Worm (Caenorhabditis elegans) whole organism, L1 larva: Measurements from ENCODE around the gene C49G7.13.

Source experiments
- C34B4.2 ChIP-seq: sonication (generic microtip); optimal IDR thresholded peaks from 2 replicates; lab custom pipeline; 2017; ENCODE audit warnings: mild to moderate bottlenecking, missing genetic modification characterization, missing compliant biosample characterization
- F16B12.6 ChIP-seq: fragments of 150-350 bp; optimal IDR thresholded peaks from 2 replicates; lab custom pipeline; 2014; ENCODE audit warnings: missing biosample characterization, missing genetic modification characterization
- aha-1 ChIP-seq: fragments of 150-350 bp; optimal IDR thresholded peaks from 2 replicates; lab custom pipeline; 2014; ENCODE audit warnings: missing biosample characterization, missing genetic modification characterization
- aly-2 ChIP-seq: fragments of 150-350 bp; optimal IDR thresholded peaks from 2 replicates; lab custom pipeline; 2014; ENCODE audit warnings: missing biosample characterization, missing genetic modification characterization
- blmp-1 ChIP-seq: fragments of 150-350 bp; optimal IDR thresholded peaks from 2 replicates; lab custom pipeline; 2014; ENCODE audit warnings: missing biosample characterization, missing genetic modification characterization
- ceh-8 ChIP-seq: fragments of 200-800 bp; sonication (Bioruptor generic); optimal IDR thresholded peaks from 2 replicates; lab custom pipeline; 2018; ENCODE audit warnings: mild to moderate bottlenecking, missing genetic modification characterization, moderate library complexity, missing compliant biosample characterization
- ceh-82 ChIP-seq, 3 experiments: fragments of 150-350 bp in 1 of 3; sonication (generic microtip) in 2 of 3; optimal IDR thresholded peaks; 2 replicates each; lab custom pipeline; 2014 to 2017; ENCODE audit warnings: missing biosample characterization in 3 of 3, missing genetic modification characterization in 3 of 3
- ces-1 ChIP-seq: fragments of 150-350 bp; optimal IDR thresholded peaks from 2 replicates; lab custom pipeline; 2014; ENCODE audit warnings: missing biosample characterization, missing genetic modification reagents, missing genetic modification characterization
- efl-3 ChIP-seq: fragments of 200-800 bp; sonication (Bioruptor generic); optimal IDR thresholded peaks from 2 replicates; lab custom pipeline; 2018; ENCODE audit warnings: mild to moderate bottlenecking, missing genetic modification characterization, missing compliant biosample characterization
- egl-13 ChIP-seq: sonication (generic microtip); optimal IDR thresholded peaks from 2 replicates; lab custom pipeline; 2016; ENCODE audit warnings: missing genotype, missing genetic modification reagents, missing genetic modification characterization, missing compliant biosample characterization
- egl-27 ChIP-seq, 2 experiments: fragments of 150-350 bp in 1 of 2; sonication (generic microtip); optimal IDR thresholded peaks; 3 replicates each; lab custom pipeline; 2017 to 2018; ENCODE audit warnings: missing biosample characterization in 2 of 2, missing genetic modification characterization in 2 of 2, missing genetic modification reagents in 2 of 2
- elt-2 ChIP-seq: sonication (generic microtip); optimal IDR thresholded peaks from 2 replicates; lab custom pipeline; 2016; ENCODE audit warnings: missing genetic modification characterization, mild to moderate bottlenecking, inconsistent platforms, missing compliant biosample characterization, missing genetic modification reagents
- elt-3 ChIP-seq, 6 experiments: fragments of 150-350 bp in 1 of 6; sonication (generic microtip); optimal IDR thresholded peaks; 2 replicates each; lab custom pipeline; 2017 to 2018; ENCODE audit warnings: missing biosample characterization in 6 of 6, missing genetic modification characterization in 6 of 6, inconsistent platforms in 1 of 6
- ets-5 ChIP-seq: fragments of 200-800 bp; sonication (Bioruptor generic); IDR thresholded peaks from 2 replicates; pipeline ENCODE4 v1.3.6; 2022; ENCODE audit warnings: missing genetic modification characterization, missing compliant biosample characterization
- fkh-10 ChIP-seq: sonication (generic microtip); optimal IDR thresholded peaks from 2 replicates; lab custom pipeline; 2017; ENCODE audit warnings: missing biosample characterization, missing genetic modification reagents, missing genetic modification characterization
- fkh-4 ChIP-seq: sonication (generic microtip); optimal IDR thresholded peaks from 2 replicates; lab custom pipeline; 2016; ENCODE audit warnings: missing compliant biosample characterization, missing genetic modification characterization, borderline replicate concordance
- grh-1 ChIP-seq: fragments of 200-800 bp; sonication (Bioruptor generic); IDR thresholded peaks from 2 replicates; pipeline ENCODE4 v1.3.6; 2022; ENCODE audit warnings: missing genetic modification reagents, missing genetic modification characterization, missing compliant biosample characterization
- hlh-17 ChIP-seq: fragments of 200-800 bp; sonication (Bioruptor generic); optimal IDR thresholded peaks from 2 replicates; lab custom pipeline; 2018; ENCODE audit warnings: missing genetic modification characterization, mild to moderate bottlenecking, missing compliant biosample characterization, moderate library complexity, borderline replicate concordance
- hlh-4 ChIP-seq: sonication (generic microtip); optimal IDR thresholded peaks from 2 replicates; lab custom pipeline; 2016; ENCODE audit warnings: mild to moderate bottlenecking, missing genetic modification characterization, missing compliant biosample characterization
- irx-1 ChIP-seq: sonication (generic microtip); optimal IDR thresholded peaks from 2 replicates; lab custom pipeline; 2016; ENCODE audit warnings: missing genetic modification characterization, missing compliant biosample characterization
- isw-1 ChIP-seq: fragments of 200-800 bp; sonication (Bioruptor generic); IDR thresholded peaks from 2 replicates; pipeline ENCODE4 v1.3.6; 2022; ENCODE audit warnings: missing genetic modification characterization, missing compliant biosample characterization
- jun-1 ChIP-seq: fragments of 150-350 bp; optimal IDR thresholded peaks from 2 replicates; lab custom pipeline; 2014; ENCODE audit warnings: missing biosample characterization, missing genetic modification reagents, missing genetic modification characterization
- lir-3 ChIP-seq: sonication (generic microtip); optimal IDR thresholded peaks from 2 replicates; lab custom pipeline; 2016; ENCODE audit warnings: mild to moderate bottlenecking, missing genetic modification characterization, moderate library complexity, missing compliant biosample characterization; ENCODE audit not compliant: poor library complexity
- mab-9 ChIP-seq: fragments of 200-800 bp; sonication (Bioruptor generic); IDR thresholded peaks from 2 replicates; pipeline ENCODE4 v1.3.6; 2022; ENCODE audit warnings: missing genetic modification reagents, missing genetic modification characterization, missing compliant biosample characterization
- mdl-1 ChIP-seq, 2 experiments: fragments of 150-350 bp; optimal IDR thresholded peaks; 2 replicates each; lab custom pipeline; 2014 to 2017; ENCODE audit warnings: missing biosample characterization in 2 of 2, missing genetic modification characterization in 2 of 2, inconsistent platforms in 1 of 2
- mep-1 ChIP-seq: fragments of 150-350 bp; optimal IDR thresholded peaks from 2 replicates; lab custom pipeline; 2014; ENCODE audit warnings: missing biosample characterization, missing genetic modification characterization
- nhr-11 ChIP-seq: fragments of 150-350 bp; optimal IDR thresholded peaks from 2 replicates; lab custom pipeline; 2014; ENCODE audit warnings: missing biosample characterization, missing genetic modification characterization
- nhr-19 ChIP-seq: fragments of 200-800 bp; sonication (Bioruptor generic); conservative IDR thresholded peaks from 2 replicates; pipeline ENCODE4 v1.3.6; 2022; ENCODE audit warnings: missing genetic modification characterization, missing compliant biosample characterization
- nhr-20 ChIP-seq: sonication (generic microtip); optimal IDR thresholded peaks from 2 replicates; lab custom pipeline; 2016; ENCODE audit warnings: mild to moderate bottlenecking, missing genetic modification characterization, missing compliant biosample characterization
- nhr-237 ChIP-seq: fragments of 150-350 bp; optimal IDR thresholded peaks from 2 replicates; lab custom pipeline; 2014; ENCODE audit warnings: missing biosample characterization, missing genetic modification characterization
- nhr-28 ChIP-seq: fragments of 150-350 bp; optimal IDR thresholded peaks from 2 replicates; lab custom pipeline; 2014; ENCODE audit warnings: missing biosample characterization, missing genetic modification characterization
- nhr-47 ChIP-seq: sonication (generic microtip); optimal IDR thresholded peaks from 2 replicates; lab custom pipeline; 2016; ENCODE audit warnings: mild to moderate bottlenecking, missing genetic modification characterization, moderate library complexity, missing compliant biosample characterization
- nhr-71 ChIP-seq: sonication (generic microtip); optimal IDR thresholded peaks from 2 replicates; lab custom pipeline; 2016; ENCODE audit warnings: mild to moderate bottlenecking, missing genetic modification characterization, moderate library complexity, missing compliant biosample characterization
- nhr-84 ChIP-seq: sonication (generic microtip); optimal IDR thresholded peaks from 2 replicates; lab custom pipeline; 2017; ENCODE audit warnings: missing biosample characterization, missing genetic modification characterization
- nhr-90 ChIP-seq: sonication (generic microtip); optimal IDR thresholded peaks from 2 replicates; lab custom pipeline; 2016; ENCODE audit warnings: mild to moderate bottlenecking, missing genetic modification characterization, missing compliant biosample characterization; ENCODE audit not compliant: poor library complexity
- pax-3 ChIP-seq: fragments of 200-800 bp; sonication (Bioruptor generic); optimal IDR thresholded peaks from 2 replicates; lab custom pipeline; 2018; ENCODE audit warnings: mild to moderate bottlenecking, missing genetic modification characterization, moderate library complexity, missing compliant biosample characterization
- skn-1 ChIP-seq: fragments of 150-350 bp; optimal IDR thresholded peaks from 2 replicates; lab custom pipeline; 2014; ENCODE audit warnings: missing biosample characterization, missing genetic modification characterization
- sox-4 ChIP-seq: sonication (generic microtip); optimal IDR thresholded peaks from 2 replicates; lab custom pipeline; 2016; ENCODE audit warnings: missing genetic modification characterization, missing compliant biosample characterization
- sptf-1 ChIP-seq: fragments of 150-350 bp; optimal IDR thresholded peaks from 2 replicates; lab custom pipeline; 2014; ENCODE audit warnings: missing biosample characterization, missing genetic modification characterization
- sup-37 ChIP-seq: fragments of 200-800 bp; sonication (Bioruptor generic); optimal IDR thresholded peaks from 2 replicates; lab custom pipeline; 2018; ENCODE audit warnings: mild to moderate bottlenecking, missing genetic modification characterization, missing compliant biosample characterization
- tlp-1 ChIP-seq: fragments of 150-350 bp; optimal IDR thresholded peaks from 2 replicates; lab custom pipeline; 2014; ENCODE audit warnings: missing biosample characterization, missing genetic modification characterization
- unc-62 ChIP-seq: fragments of 150-350 bp; optimal IDR thresholded peaks from 2 replicates; lab custom pipeline; 2014; ENCODE audit warnings: missing biosample characterization, missing genetic modification reagents, missing genetic modification characterization
- unc-86 ChIP-seq: sonication (generic microtip); optimal IDR thresholded peaks from 2 replicates; lab custom pipeline; 2016; ENCODE audit warnings: missing genetic modification characterization, missing compliant biosample characterization
- vab-15 ChIP-seq: sonication (generic microtip); optimal IDR thresholded peaks from 2 replicates; lab custom pipeline; 2017; ENCODE audit warnings: missing genotype, mild to moderate bottlenecking, missing genetic modification characterization, missing compliant biosample characterization
- xbp-1 ChIP-seq: sonication (generic microtip); optimal IDR thresholded peaks from 2 replicates; lab custom pipeline; 2016; ENCODE audit warnings: missing genetic modification characterization, missing compliant biosample characterization
- zag-1 ChIP-seq: fragments of 150-350 bp; optimal IDR thresholded peaks from 2 replicates; lab custom pipeline; 2014; ENCODE audit warnings: missing biosample characterization, missing genetic modification characterization
- ztf-11 ChIP-seq, 2 experiments: sonication (generic microtip); optimal IDR thresholded peaks; 2 replicates each; lab custom pipeline; 2016 to 2017; ENCODE audit warnings: missing genetic modification characterization in 2 of 2, missing biosample characterization in 1 of 2, missing compliant biosample characterization in 1 of 2
- ztf-4 ChIP-seq: fragments of 150-350 bp; optimal IDR thresholded peaks from 2 replicates; lab custom pipeline; 2014; ENCODE audit warnings: missing biosample characterization, missing genetic modification characterization

C49G7.13 gene

ce11 chrV:4041853-4042424 is 6.0 kb downstream of the C49G7.13 start, which contains the start of the genes C49G7.10 and irg-2 (continued):
- no peak for TF ChIP-seq ceh-8
- no peak for TF ChIP-seq grh-1
- TF ChIP-seq ets-5 = no peak
- no peak for TF ChIP-seq ztf-11 (tag; optimal IDR thresholded peaks at IDR 0.05; lab: Kevin White, UChicago)
- no peak for TF ChIP-seq pax-3 (tag; lab: Kevin White, UChicago)
- no peak for TF ChIP-seq xbp-1 (tag; lab: Kevin White, UChicago)
- no peak for TF ChIP-seq egl-27 (tag; optimal IDR thresholded peaks at IDR 0.05; lab: Kevin White, UChicago)
- peak; percentile 20 for TF ChIP-seq skn-1 (tag; lab: Kevin White, UChicago)
- no peak for TF ChIP-seq sox-4
- TF ChIP-seq jun-1 (tag; lab: Kevin White, UChicago) = no peak
- no peak for TF ChIP-seq hlh-4 (tag; lab: Kevin White, UChicago)
- no peak for TF ChIP-seq nhr-11 (tag; lab: Kevin White, UChicago)
- TF ChIP-seq zag-1 (tag; lab: Kevin White, UChicago) = peak; percentile 7
- peak; percentile 27 for TF ChIP-seq nhr-47 (tag; lab: Kevin White, UChicago)
- no peak for TF ChIP-seq nhr-19 (GFP tag; lab: Robert Waterston, UW)
- no peak for TF ChIP-seq ztf-4 (tag; lab: Kevin White, UChicago)
- TF ChIP-seq egl-13 (tag; lab: Kevin White, UChicago) = no peak
- no peak for TF ChIP-seq fkh-4
- TF ChIP-seq isw-1 (GFP tag; lab: Robert Waterston, UW) = 0 out of 2 replicates have a peak, but pooled peaks have one; percentile 3
- no peak for TF ChIP-seq vab-15 (tag; lab: Kevin White, UChicago)
- no peak for TF ChIP-seq tlp-1 (tag; lab: Kevin White, UChicago)
- TF ChIP-seq aha-1 = no peak
- TF ChIP-seq nhr-20 = no peak
- TF ChIP-seq nhr-237 (tag; lab: Kevin White, UChicago) = peak; percentile 10
- no peak for TF ChIP-seq lir-3 (tag; lab: Kevin White, UChicago)
- TF ChIP-seq ces-1 = no peak
- TF ChIP-seq C34B4.2 = no peak
- TF ChIP-seq nhr-28 (tag; lab: Kevin White, UChicago) = no peak
- no peak for TF ChIP-seq sup-37 (GFP tag; lab: Kevin White, UChicago)
- no peak for TF ChIP-seq blmp-1 (tag; lab: Kevin White, UChicago)
- TF ChIP-seq elt-2 (tag; lab: Kevin White, UChicago) = no peak
- TF ChIP-seq unc-86 (tag; lab: Kevin White, UChicago) = no peak
- TF ChIP-seq mdl-1 (tag; optimal IDR thresholded peaks at IDR 0.05; lab: Kevin White, UChicago) = no peak
- TF ChIP-seq unc-62 (GFP tag; lab: Kevin White, UChicago) = no peak
- TF ChIP-seq irx-1 (tag; lab: Kevin White, UChicago) = no peak
- no peak for TF ChIP-seq fkh-10 (GFP tag; lab: Kevin White, UChicago)
- TF ChIP-seq hlh-17 (GFP tag; lab: Kevin White, UChicago) = no peak
- TF ChIP-seq sptf-1 = no peak
- no peak for TF ChIP-seq ceh-82 (tag; optimal IDR thresholded peaks at IDR 0.05; lab: Kevin White, UChicago)
- TF ChIP-seq elt-3 (tag; optimal IDR thresholded peaks at IDR 0.05; lab: Kevin White, UChicago) = no peak
- no peak for TF ChIP-seq aly-2 (tag; lab: Kevin White, UChicago)

- TF ChIP-seq ceh-82 (tag; optimal IDR thresholded peaks at IDR 0.05; lab: Kevin White, UChicago) = no peak
- TF ChIP-seq nhr-71 (tag; lab: Kevin White, UChicago) = no peak
- TF ChIP-seq mep-1 (tag; lab: Kevin White, UChicago) = no peak
- no peak for TF ChIP-seq egl-13 (tag; lab: Kevin White, UChicago)
- no peak for TF ChIP-seq aha-1
- TF ChIP-seq ztf-4 (tag; lab: Kevin White, UChicago) = no peak
- no peak for TF ChIP-seq mab-9
- TF ChIP-seq efl-3 (GFP tag; lab: Kevin White, UChicago) = no peak
- no peak for TF ChIP-seq F16B12.6 (tag; lab: Kevin White, UChicago)
- TF ChIP-seq nhr-84 (tag; lab: Kevin White, UChicago) = no peak
- TF ChIP-seq nhr-90 (tag; lab: Kevin White, UChicago) = no peak
- TF ChIP-seq C34B4.2 = no peak
- TF ChIP-seq elt-3 (tag; optimal IDR thresholded peaks at IDR 0.05; lab: Kevin White, UChicago) = no peak
These were observed 7.7 kb downstream of the C49G7.13 start, which contains the start of gene phat-3 for ce11 chrV:4043632-4044031. Gene phat-3, plus strand, starts transcription at chrV:4043932.
